Fruit fly (Drosophila melanogaster) Kc167 (cell line): ENCODE results near the gene ng2.

Experiments
- Myc ChIP-seq: fragments of >200 bp; optimal IDR thresholded peaks from 2 replicates; lab custom pipeline; 2017; ENCODE audit warnings: missing external identifiers
- Sin3A ChIP-seq: fragments of >200 bp; optimal IDR thresholded peaks from 2 replicates; lab custom pipeline; 2018; ENCODE audit warnings: missing external identifiers
- h ChIP-seq: fragments of >200 bp; optimal IDR thresholded peaks from 3 replicates; lab custom pipeline; 2018; ENCODE audit warnings: missing external identifiers
- insv ChIP-seq: fragments of >200 bp; optimal IDR thresholded peaks from 3 replicates; lab custom pipeline; 2018; ENCODE audit warnings: missing external identifiers
- psq ChIP-seq: fragments of >200 bp; optimal IDR thresholded peaks from 2 replicates; lab custom pipeline; 2017; ENCODE audit warnings: missing external identifiers
- ttk ChIP-seq: sonication (Bioruptor generic); optimal IDR thresholded peaks from 2 replicates; lab custom pipeline; 2017; ENCODE audit warnings: missing external identifiers

Gene ng2

dm6 chrX:3244120-3244519 lies 3.7 kb upstream of the ng2 start, which contains the start of gene ng4:
Gene ng4 (minus strand): TSS chrX:3244220.
- TF ChIP-seq Myc (lab: Kevin White, UChicago) (no peak), h (no peak), psq (lab: Kevin White, UChicago) (no peak), insv (no peak), Sin3A (lab: Kevin White, UChicago) (no peak)

dm6 chrX:3241984-3242462 lies 1.7 kb upstream of the ng2 start, which contains the start of the genes ng3 and ng1:
Gene ng3 (minus strand): TSS chrX:3242084.
Gene ng1 (plus strand): TSS chrX:3242412.
- TF ChIP-seq psq (lab: Kevin White, UChicago) (no peak), insv (no peak), ttk (no peak), h (no peak), Myc (lab: Kevin White, UChicago) (no peak), Sin3A (lab: Kevin White, UChicago) (no peak)

- TF ChIP-seq ttk, result no peak
- no peak for TF ChIP-seq psq (lab: Kevin White, UChicago)
- TF ChIP-seq Myc (lab: Kevin White, UChicago), result no peak
- TF ChIP-seq insv, result no peak
- TF ChIP-seq h, result no peak
- TF ChIP-seq Sin3A (lab: Kevin White, UChicago), result no peak
Observed at dm6 chrX:3236586-3236985, 3.8 kb downstream of the ng2 start, which contains the start of gene CG14265. Gene CG14265 (minus strand): TSS chrX:3236686.

- no peak for TF ChIP-seq psq (lab: Kevin White, UChicago)
Observed at dm6 chrX:3233683-3234082, 6.7 kb downstream of the ng2 start.

dm6 chrX:3205887-3206794 lies 34.2 kb downstream of the ng2 start:
- TF ChIP-seq Sin3A (lab: Kevin White, UChicago), result no peak

dm6 chrX:3193774-3194173 lies 46.6 kb downstream of the ng2 start:
- TF ChIP-seq psq (lab: Kevin White, UChicago), result no peak
- TF ChIP-seq h, result no peak
- TF ChIP-seq Myc (lab: Kevin White, UChicago), result no peak
- TF ChIP-seq Sin3A (lab: Kevin White, UChicago), result no peak
- TF ChIP-seq insv, result no peak
- TF ChIP-seq ttk, result no peak

dm6 chrX:3192301-3192700 lies 48.1 kb downstream of the ng2 start:
- TF ChIP-seq ttk (no peak), Sin3A (lab: Kevin White, UChicago) (no peak), h (no peak), psq (lab: Kevin White, UChicago) (no peak), insv (no peak), Myc (lab: Kevin White, UChicago) (no peak)

dm6 chrX:3190837-3191458 lies 49.4 kb downstream of the ng2 start:
- TF ChIP-seq Myc (lab: Kevin White, UChicago), result no peak
- TF ChIP-seq insv, result no peak
- TF ChIP-seq psq (lab: Kevin White, UChicago), result no peak
- TF ChIP-seq Sin3A (lab: Kevin White, UChicago), result no peak
- no peak for TF ChIP-seq h
- TF ChIP-seq ttk, result no peak
